Fruit fly (Drosophila melanogaster) whole organism, embryonic: Measurements from ENCODE around the gene CG4270.

ENCODE experiments used
- Atf-2 ChIP-seq: fragments of 200-800 bp; sonication (Bioruptor generic); optimal IDR thresholded peaks from 2 replicates; lab custom pipeline; 2016; ENCODE audit warnings: missing biosample characterization, missing genetic modification characterization
- B-H1 ChIP-seq: fragments of 200-800 bp; sonication (Bioruptor generic); IDR thresholded peaks from 3 replicates; pipeline ENCODE4 v1.3.6; 2022; ENCODE audit warnings: missing biosample characterization, missing genetic modification characterization
- Bdp1 ChIP-seq: fragments of 200-800 bp; sonication (Bioruptor generic); optimal IDR thresholded peaks from 3 replicates; lab custom pipeline; 2016; ENCODE audit warnings: missing biosample characterization, missing genetic modification characterization
- BtbVII ChIP-seq: fragments of 200-800 bp; sonication (Bioruptor generic); optimal IDR thresholded peaks from 3 replicates; lab custom pipeline; 2017; ENCODE audit warnings: missing biosample characterization, mild to moderate bottlenecking, missing genetic modification characterization
- CG1024 ChIP-seq: fragments of 200-800 bp; sonication (Bioruptor generic); IDR thresholded peaks from 2 replicates; pipeline ENCODE4 v1.3.6; 2022; ENCODE audit warnings: missing biosample characterization, missing genetic modification characterization
- CG10543 ChIP-seq: fragments of 200-800 bp; sonication (Bioruptor generic); optimal IDR thresholded peaks from 3 replicates; lab custom pipeline; 2017; ENCODE audit warnings: missing biosample characterization, mild to moderate bottlenecking, missing genetic modification characterization, moderate library complexity
- CG10979 ChIP-seq: fragments of 200-800 bp; sonication (Bioruptor generic); optimal IDR thresholded peaks from 2 replicates; lab custom pipeline; 2018; ENCODE audit warnings: missing biosample characterization, mild to moderate bottlenecking, missing genetic modification characterization, moderate library complexity
- CG11456 ChIP-seq: fragments of 200-800 bp; sonication (Bioruptor generic); IDR thresholded peaks from 3 replicates; pipeline ENCODE4 v1.3.6; 2022; ENCODE audit warnings: missing biosample characterization, missing genetic modification characterization
- CG13123 ChIP-seq: fragments of 200-800 bp; sonication (Bioruptor generic); optimal IDR thresholded peaks from 2 replicates; lab custom pipeline; 2016; ENCODE audit warnings: missing biosample characterization, missing genetic modification characterization
- CG13424 ChIP-seq: fragments of 200-800 bp; sonication (Bioruptor generic); optimal IDR thresholded peaks from 2 replicates; lab custom pipeline; 2019; ENCODE audit warnings: missing biosample characterization, mild to moderate bottlenecking, missing genetic modification characterization, moderate library complexity
- CG1603 ChIP-seq: fragments of 200-800 bp; sonication (Bioruptor generic); optimal IDR thresholded peaks from 2 replicates; lab custom pipeline; 2019; ENCODE audit warnings: missing biosample characterization, mild to moderate bottlenecking, missing genetic modification characterization, moderate library complexity
- CG16863 ChIP-seq: fragments of 200-800 bp; sonication (Bioruptor generic); optimal IDR thresholded peaks from 3 replicates; lab custom pipeline; 2016; ENCODE audit warnings: missing biosample characterization, missing genetic modification characterization
- CG17328 ChIP-seq: fragments of 200-800 bp; sonication (Bioruptor generic); IDR thresholded peaks from 2 replicates; pipeline ENCODE4 v1.3.6; 2022; ENCODE audit warnings: missing biosample characterization, missing genetic modification characterization
- CG2120 ChIP-seq: fragments of 200-800 bp; sonication (Bioruptor generic); optimal IDR thresholded peaks from 3 replicates; lab custom pipeline; 2016; ENCODE audit warnings: missing biosample characterization, missing genetic modification characterization
- CG2875 ChIP-seq: fragments of 200-800 bp; sonication (Bioruptor generic); optimal IDR thresholded peaks from 2 replicates; lab custom pipeline; 2017; ENCODE audit warnings: missing biosample characterization, mild to moderate bottlenecking, missing genetic modification characterization, missing genetic modification reagents
- CG3281 ChIP-seq: fragments of 200-800 bp; sonication (Bioruptor generic); optimal IDR thresholded peaks from 3 replicates; lab custom pipeline; 2017; ENCODE audit warnings: missing biosample characterization, mild to moderate bottlenecking, missing genetic modification characterization
- CG3726 ChIP-seq: fragments of 200-800 bp; sonication (Bioruptor generic); IDR thresholded peaks from 3 replicates; pipeline ENCODE4, ENCODE4 v1.3.6; 2022; ENCODE audit warnings: missing biosample characterization, missing genetic modification characterization
- CG4424 ChIP-seq: fragments of 200-800 bp; sonication (Bioruptor generic); optimal IDR thresholded peaks from 3 replicates; lab custom pipeline; 2016; ENCODE audit warnings: missing biosample characterization, missing genetic modification characterization
- CG4617 ChIP-seq: fragments of 200-800 bp; sonication (Bioruptor generic); optimal IDR thresholded peaks from 3 replicates; lab custom pipeline; 2016; ENCODE audit warnings: missing biosample characterization, missing genetic modification characterization, borderline replicate concordance
- CG4730 ChIP-seq: fragments of 200-800 bp; sonication (Bioruptor generic); IDR thresholded peaks from 2 replicates; pipeline ENCODE4 v1.3.6; 2022; ENCODE audit warnings: missing biosample characterization, missing genetic modification characterization
- CG5953 ChIP-seq: fragments of 200-800 bp; sonication (Bioruptor generic); IDR thresholded peaks from 2 replicates; pipeline ENCODE4 v1.3.6; 2022; ENCODE audit warnings: missing biosample characterization, missing genetic modification characterization
- CG6813 ChIP-seq: fragments of 200-800 bp; sonication (Bioruptor generic); optimal IDR thresholded peaks from 2 replicates; lab custom pipeline; 2017; ENCODE audit warnings: missing biosample characterization, missing genetic modification characterization, mild to moderate bottlenecking, moderate library complexity, missing genetic modification reagents
- CG7786 ChIP-seq: fragments of 200-800 bp; sonication (Bioruptor generic); optimal IDR thresholded peaks from 2 replicates; lab custom pipeline; 2016; ENCODE audit warnings: missing biosample characterization, missing genetic modification characterization
- Chrac-16 ChIP-seq: fragments of 200-800 bp; sonication (Bioruptor generic); optimal IDR thresholded peaks from 3 replicates; lab custom pipeline; 2016; ENCODE audit warnings: missing biosample characterization, missing genetic modification characterization
- Fer1 ChIP-seq: fragments of 200-800 bp; sonication (Bioruptor generic); optimal IDR thresholded peaks from 2 replicates; lab custom pipeline; 2017; ENCODE audit warnings: missing biosample characterization, mild to moderate bottlenecking, missing genetic modification characterization
- GATAe ChIP-seq: fragments of 200-800 bp; sonication (Bioruptor generic); conservative IDR thresholded peaks from 2 replicates; pipeline ENCODE4 v1.3.6; 2022; ENCODE audit warnings: missing biosample characterization, missing genetic modification characterization
- Gug ChIP-seq: fragments of 200-800 bp; sonication (Bioruptor generic); IDR thresholded peaks from 4 replicates; pipeline ENCODE4 v1.3.6; 2022; ENCODE audit warnings: missing biosample characterization, missing genetic modification characterization
- HHEX ChIP-seq: fragments of 200-800 bp; sonication (Bioruptor generic); optimal IDR thresholded peaks from 3 replicates; lab custom pipeline; 2017; ENCODE audit warnings: missing biosample characterization, mild to moderate bottlenecking, missing genetic modification characterization, missing genetic modification reagents
- HLH54F ChIP-seq: fragments of 200-800 bp; sonication (Bioruptor generic); optimal IDR thresholded peaks from 3 replicates; lab custom pipeline; 2016; ENCODE audit warnings: missing biosample characterization, missing genetic modification characterization
- Jarid2 ChIP-seq: fragments of 200-800 bp; sonication (Bioruptor generic); optimal IDR thresholded peaks from 3 replicates; lab custom pipeline; 2017; ENCODE audit warnings: mild to moderate bottlenecking, missing biosample characterization, missing genetic modification reagents, missing genetic modification characterization
- Meics ChIP-seq: fragments of 200-800 bp; sonication (Bioruptor generic); optimal IDR thresholded peaks from 2 replicates; lab custom pipeline; 2017; ENCODE audit warnings: missing biosample characterization, mild to moderate bottlenecking, missing genetic modification characterization
- NFAT ChIP-seq: fragments of 200-800 bp; sonication (Bioruptor generic); IDR thresholded peaks from 2 replicates; pipeline ENCODE4 v1.3.6; 2022; ENCODE audit warnings: missing biosample characterization, missing genetic modification characterization
- Spps ChIP-seq: fragments of 200-800 bp; sonication (Bioruptor generic); optimal IDR thresholded peaks from 2 replicates; lab custom pipeline; 2018; ENCODE audit warnings: missing biosample characterization, mild to moderate bottlenecking, missing genetic modification characterization
- Sry-δ ChIP-seq: fragments of 200-800 bp; sonication (Bioruptor generic); optimal IDR thresholded peaks from 2 replicates; lab custom pipeline; 2016; ENCODE audit warnings: missing biosample characterization, missing genetic modification characterization
- TFAM ChIP-seq: fragments of 200-800 bp; sonication (Bioruptor generic); optimal IDR thresholded peaks from 2 replicates; lab custom pipeline; 2017; ENCODE audit warnings: missing biosample characterization, missing genetic modification characterization, inconsistent platforms
- Tbp ChIP-seq: fragments of >200 bp; optimal IDR thresholded peaks from 2 replicates; lab custom pipeline; 2018; ENCODE audit warnings: missing biosample characterization, missing genetic modification characterization
- Vsx1 ChIP-seq: fragments of 200-800 bp; sonication (Bioruptor generic); optimal IDR thresholded peaks from 2 replicates; lab custom pipeline; 2017; ENCODE audit warnings: missing biosample characterization, mild to moderate bottlenecking, missing genetic modification characterization, missing genetic modification reagents
- al ChIP-seq: fragments of 200-800 bp; sonication (Bioruptor generic); IDR thresholded peaks from 2 replicates; pipeline ENCODE4 v1.3.6; 2022; ENCODE audit warnings: missing biosample characterization, missing genetic modification characterization
- ase ChIP-seq: fragments of 200-800 bp; sonication (Bioruptor generic); IDR thresholded peaks from 3 replicates; pipeline ENCODE4 v1.3.6; 2022; ENCODE audit warnings: missing biosample characterization, missing genetic modification characterization
- crc ChIP-seq: fragments of 200-800 bp; sonication (Bioruptor generic); optimal IDR thresholded peaks from 2 replicates; lab custom pipeline; 2016; ENCODE audit warnings: missing biosample characterization, missing genetic modification characterization
- gcm2 ChIP-seq: fragments of 200-800 bp; sonication (Bioruptor generic); optimal IDR thresholded peaks from 2 replicates; lab custom pipeline; 2016; ENCODE audit warnings: missing biosample characterization, missing genetic modification characterization
- grau ChIP-seq: fragments of 200-800 bp; optimal IDR thresholded peaks from 3 replicates; lab custom pipeline; 2019; ENCODE audit warnings: missing biosample characterization, mild to moderate bottlenecking, missing genetic modification characterization, moderate library complexity
- hkb ChIP-seq, 2 experiments: fragments of 200-800 bp in 1 of 2; fragments of >200 bp in 1 of 2; sonication (Bioruptor generic) in 1 of 2; IDR thresholded peaks in 1 of 2; optimal IDR thresholded peaks in 1 of 2; 2 replicates each; pipeline versions ENCODE4 v1.3.6 to Lab custom; 2017 to 2022; ENCODE audit warnings: missing biosample characterization in 1 of 2, missing genetic modification characterization in 1 of 2
- jumu ChIP-seq: fragments of 200-800 bp; sonication (Bioruptor generic); optimal IDR thresholded peaks from 3 replicates; lab custom pipeline; 2016; ENCODE audit warnings: missing biosample characterization, missing genetic modification characterization
- pzg ChIP-seq: fragments of 200-800 bp; sonication (Bioruptor generic); optimal IDR thresholded peaks from 3 replicates; lab custom pipeline; 2018; ENCODE audit warnings: missing biosample characterization, mild to moderate bottlenecking, missing genetic modification characterization, moderate library complexity
- sens-2 ChIP-seq: fragments of 200-800 bp; sonication (Bioruptor generic); IDR thresholded peaks from 2 replicates; pipeline ENCODE4 v1.3.6; 2022; ENCODE audit warnings: missing biosample characterization, missing genetic modification characterization
- ssp ChIP-seq: fragments of 200-800 bp; sonication (Bioruptor generic); IDR thresholded peaks from 2 replicates; pipeline ENCODE4 v1.3.6; 2022; ENCODE audit warnings: missing biosample characterization, missing genetic modification characterization
- stwl ChIP-seq: fragments of 200-800 bp; sonication (Bioruptor generic); optimal IDR thresholded peaks from 3 replicates; lab custom pipeline; 2018; ENCODE audit warnings: missing biosample characterization, mild to moderate bottlenecking, missing genetic modification characterization, moderate library complexity
- tap ChIP-seq: fragments of 200-800 bp; optimal IDR thresholded peaks from 3 replicates; lab custom pipeline; 2019; ENCODE audit warnings: missing biosample characterization, mild to moderate bottlenecking, missing genetic modification characterization, moderate library complexity
- trem ChIP-seq: fragments of 200-800 bp; optimal IDR thresholded peaks from 3 replicates; lab custom pipeline; 2019; ENCODE audit warnings: missing biosample characterization, mild to moderate bottlenecking, missing genetic modification characterization, moderate library complexity

The CG4270 gene

DNA sequence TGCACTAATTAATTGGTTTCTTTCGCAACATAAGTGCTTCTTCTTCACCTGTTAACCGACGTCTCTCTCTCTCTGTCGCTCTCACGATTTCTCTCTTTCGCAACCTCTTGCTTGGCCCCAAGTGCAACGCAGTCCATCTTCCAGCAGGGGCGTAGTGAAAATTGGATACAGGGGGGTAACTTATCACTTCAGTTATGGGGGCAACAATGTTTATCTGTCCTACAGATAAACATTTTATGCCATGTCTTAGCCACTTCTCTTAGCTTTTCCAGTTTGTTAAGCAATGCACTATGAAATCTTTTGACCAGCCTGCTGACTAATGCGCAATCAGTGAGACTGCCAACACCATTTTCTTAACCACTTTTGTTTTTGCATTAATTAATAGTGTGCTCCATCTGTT, 35.9 kb upstream of the CG4270 start (continued):
- TF ChIP-seq Atf-2 (GFP tag; lab: Kevin White, UChicago) (peak; percentile 2), CG2875 (GFP tag; lab: Kevin White, UChicago) (peak; percentile 54), Bdp1 (GFP tag; lab: Kevin White, UChicago) (no peak), ssp (GFP tag; lab: Robert Waterston, UW) (0 out of 2 replicates have a peak, but pooled peaks have one; percentile 13), CG17328 (peak; percentile 74), CG3281 (peak; percentile 13), CG3726 (GFP tag; lab: Robert Waterston, UW) (0 out of 3 replicates have a peak, but pooled peaks have one; percentile 38), Tbp (GFP tag; lab: Kevin White, UChicago) (no peak), pzg (GFP tag; lab: Kevin White, UChicago) (no peak), NFAT (GFP tag; lab: Robert Waterston, UW) (no peak), Fer1 (peak; percentile 48), B-H1 (GFP tag; lab: Robert Waterston, UW) (peak; percentile 35; the same call in 1 of the 3 replicates), Chrac-16 (GFP tag; lab: Kevin White, UChicago) (peak; percentile 31), ase (GFP tag; lab: Robert Waterston, UW) (peak; percentile 74; the same call in 2 of the 3 replicates), hkb (optimal IDR thresholded peaks at IDR 0.05; lab: Kevin White, UChicago) (no peak), hkb (GFP tag; IDR thresholded peaks at IDR 0.05; lab: Robert Waterston, UW) (peak; percentile 73), Spps (no peak), CG2120 (GFP tag; lab: Kevin White, UChicago) (peak; percentile 45), CG13123 (no peak), crc (no peak), jumu (peak; percentile 22), CG10979 (peak; percentile 28), trem (peak; percentile 10), CG5953 (GFP tag; lab: Robert Waterston, UW) (peak; percentile 53), Meics (GFP tag; lab: Kevin White, UChicago) (peak; percentile 27), CG4424 (peak; percentile 34), CG11456 (peak; percentile 57; the same call in 1 of the 3 replicates), HHEX (GFP tag; lab: Kevin White, UChicago) (peak; percentile 5), CG13424 (tag; lab: Kevin White, UChicago) (peak; percentile 56), CG4617 (GFP tag; lab: Kevin White, UChicago) (no peak), CG4730 (GFP tag; lab: Robert Waterston, UW) (no peak), CG1024 (GFP tag; lab: Robert Waterston, UW) (peak; percentile 50; the same call in 1 of the 2 replicates), tap (peak; percentile 64), Sry-δ (GFP tag; lab: Kevin White, UChicago) (no peak), CG16863 (GFP tag; lab: Kevin White, UChicago) (peak; percentile 42), CG10543 (GFP tag; lab: Kevin White, UChicago) (peak; percentile 15), Jarid2 (GFP tag; lab: Kevin White, UChicago) (no peak), Gug (peak; percentile 42; the same call in 2 of the 4 replicates), CG1603 (tag; lab: Kevin White, UChicago) (peak; percentile 72), GATAe (0 out of 2 replicates have a peak, but pooled peaks have one; percentile 16), grau (tag; lab: Kevin White, UChicago) (peak; percentile 46), stwl (tag; lab: Kevin White, UChicago) (no peak), BtbVII (GFP tag; lab: Kevin White, UChicago) (peak; percentile 35), gcm2 (GFP tag; lab: Kevin White, UChicago) (peak; percentile 63), CG7786 (GFP tag; lab: Kevin White, UChicago) (peak; percentile 22), al (GFP tag; lab: Robert Waterston, UW) (no peak), CG6813 (GFP tag; lab: Kevin White, UChicago) (peak; percentile 42), HLH54F (peak; percentile 10), Vsx1 (GFP tag; lab: Kevin White, UChicago) (no peak), TFAM (GFP tag; lab: Kevin White, UChicago) (no peak), sens-2 (peak; percentile 48; the same call in 1 of the 2 replicates)
